Worm (Caenorhabditis elegans) whole organism, L3 larva: ENCODE data around the gene F35C11.3.

Experiments used
- ZK546.5 ChIP-seq: sonication (generic microtip); optimal IDR thresholded peaks from 2 replicates; lab custom pipeline; 2017; ENCODE audit warnings: missing biosample characterization, missing genetic modification characterization
- ama-1 ChIP-seq: fragments of 150-350 bp; optimal IDR thresholded peaks from 2 replicates; lab custom pipeline; 2018
- ceh-16 ChIP-seq: sonication (generic microtip); optimal IDR thresholded peaks from 2 replicates; lab custom pipeline; 2017; ENCODE audit warnings: missing biosample characterization, missing genetic modification characterization
- ceh-28 ChIP-seq: fragments of 150-350 bp; optimal IDR thresholded peaks from 2 replicates; lab custom pipeline; 2014; ENCODE audit warnings: missing biosample characterization, missing genetic modification reagents, missing genetic modification characterization
- egl-27 ChIP-seq: sonication (generic microtip); optimal IDR thresholded peaks from 4 replicates; lab custom pipeline; 2017; ENCODE audit warnings: missing biosample characterization, missing genetic modification reagents, missing genetic modification characterization
- egl-5 ChIP-seq: fragments of 150-350 bp; optimal IDR thresholded peaks from 2 replicates; lab custom pipeline; 2017; ENCODE audit warnings: missing biosample characterization, missing genetic modification reagents, missing genetic modification characterization, inconsistent platforms
- elt-1 ChIP-seq: fragments of 150-350 bp; optimal IDR thresholded peaks from 2 replicates; lab custom pipeline; 2014; ENCODE audit warnings: missing biosample characterization, missing genetic modification characterization
- elt-2 ChIP-seq: sonication (generic microtip); optimal IDR thresholded peaks from 2 replicates; lab custom pipeline; 2016; ENCODE audit warnings: missing genetic modification reagents, mild to moderate bottlenecking, missing genetic modification characterization, missing compliant biosample characterization
- elt-3 ChIP-seq, 3 experiments: fragments of 150-350 bp in 1 of 3; sonication (generic microtip) in 2 of 3; optimal IDR thresholded peaks; 2 replicates in 2 of 3; 4 replicates in 1 of 3; lab custom pipeline; 2014 to 2017; ENCODE audit warnings: missing biosample characterization in 3 of 3, missing genetic modification characterization in 3 of 3
- eor-1 ChIP-seq, 2 experiments: fragments of 150-350 bp; optimal IDR thresholded peaks; 2 replicates each; lab custom pipeline; 2014 to 2018; ENCODE audit warnings: missing biosample characterization in 2 of 2, missing genetic modification characterization in 2 of 2
- fkh-10 ChIP-seq: sonication (generic microtip); optimal IDR thresholded peaks from 2 replicates; lab custom pipeline; 2017; ENCODE audit warnings: missing biosample characterization, missing genetic modification reagents, missing genetic modification characterization
- fos-1 ChIP-seq: fragments of 150-350 bp; optimal IDR thresholded peaks from 2 replicates; lab custom pipeline; 2014; ENCODE audit warnings: missing biosample characterization, missing genetic modification characterization
- hmg-11 ChIP-seq: sonication (generic microtip); optimal IDR thresholded peaks from 2 replicates; lab custom pipeline; 2016; ENCODE audit warnings: missing genetic modification characterization, missing compliant biosample characterization
- jun-1 ChIP-seq: fragments of 150-350 bp; optimal IDR thresholded peaks from 2 replicates; lab custom pipeline; 2014; ENCODE audit warnings: missing biosample characterization, missing genetic modification reagents, missing genetic modification characterization
- lin-15B ChIP-seq: fragments of 150-350 bp; optimal IDR thresholded peaks from 2 replicates; lab custom pipeline; 2014; ENCODE audit warnings: missing biosample characterization, missing genetic modification characterization
- lin-39 ChIP-seq: fragments of 150-350 bp; optimal IDR thresholded peaks from 2 replicates; lab custom pipeline; 2018; ENCODE audit warnings: missing biosample characterization, missing genetic modification reagents, missing genetic modification characterization
- mml-1 ChIP-seq: fragments of 150-350 bp; sonication (generic microtip); optimal IDR thresholded peaks from 3 replicates; lab custom pipeline; 2014; ENCODE audit warnings: missing biosample characterization, missing genetic modification characterization
- nfya-1 ChIP-seq: sonication (generic microtip); optimal IDR thresholded peaks from 2 replicates; lab custom pipeline; 2017; ENCODE audit warnings: missing genetic modification characterization, mild to moderate bottlenecking, missing compliant biosample characterization, antibody characterized with exemption, moderate library complexity; ENCODE audit not compliant: insufficient read depth
- nhr-11 ChIP-seq: fragments of 150-350 bp; optimal IDR thresholded peaks from 2 replicates; lab custom pipeline; 2014; ENCODE audit warnings: missing biosample characterization, missing genetic modification characterization
- nhr-12 ChIP-seq: fragments of 150-350 bp; optimal IDR thresholded peaks from 2 replicates; lab custom pipeline; 2014; ENCODE audit warnings: missing biosample characterization, missing genetic modification characterization
- nhr-23 ChIP-seq: fragments of 150-350 bp; optimal IDR thresholded peaks from 2 replicates; lab custom pipeline; 2014; ENCODE audit warnings: missing biosample characterization, missing genetic modification reagents, missing genetic modification characterization
- nhr-237 ChIP-seq: fragments of 150-350 bp; optimal IDR thresholded peaks from 2 replicates; lab custom pipeline; 2014; ENCODE audit warnings: missing biosample characterization, missing genetic modification characterization
- nhr-25 ChIP-seq: sonication (generic microtip); optimal IDR thresholded peaks from 2 replicates; lab custom pipeline; 2017; ENCODE audit warnings: missing biosample characterization, missing genetic modification characterization
- nhr-28 ChIP-seq: fragments of 150-350 bp; optimal IDR thresholded peaks from 2 replicates; lab custom pipeline; 2014; ENCODE audit warnings: missing biosample characterization, missing genetic modification characterization
- nhr-43 ChIP-seq: sonication (generic microtip); optimal IDR thresholded peaks from 2 replicates; lab custom pipeline; 2016; ENCODE audit warnings: mild to moderate bottlenecking, missing genetic modification characterization, missing compliant biosample characterization; ENCODE audit not compliant: poor library complexity, severe bottlenecking
- nhr-76 ChIP-seq: fragments of 150-350 bp; sonication (generic microtip); optimal IDR thresholded peaks from 5 replicates; lab custom pipeline; 2014; ENCODE audit warnings: missing biosample characterization, missing genetic modification characterization
- nhr-77 ChIP-seq: fragments of 150-350 bp; optimal IDR thresholded peaks from 2 replicates; lab custom pipeline; 2014; ENCODE audit warnings: missing biosample characterization, missing genetic modification characterization
- pqm-1 ChIP-seq: fragments of 150-350 bp; optimal IDR thresholded peaks from 2 replicates; lab custom pipeline; 2017; ENCODE audit warnings: missing biosample characterization, missing genetic modification characterization, inconsistent platforms
- skn-1 ChIP-seq: fragments of 150-350 bp; optimal IDR thresholded peaks from 2 replicates; lab custom pipeline; 2014; ENCODE audit warnings: missing biosample characterization, missing genetic modification characterization
- snpc-4 ChIP-seq: fragments of 150-350 bp; optimal IDR thresholded peaks from 2 replicates; lab custom pipeline; 2014; ENCODE audit warnings: missing biosample characterization, missing genetic modification characterization
- unc-39 ChIP-seq: sonication (generic microtip); optimal IDR thresholded peaks from 4 replicates; lab custom pipeline; 2017; ENCODE audit warnings: missing biosample characterization, missing genetic modification characterization
- unc-62 ChIP-seq: fragments of 150-350 bp; sonication (generic microtip); optimal IDR thresholded peaks from 4 replicates; lab custom pipeline; 2014; ENCODE audit warnings: missing biosample characterization, missing genetic modification reagents, missing genetic modification characterization
- zag-1 ChIP-seq: fragments of 150-350 bp; optimal IDR thresholded peaks from 2 replicates; lab custom pipeline; 2014; ENCODE audit warnings: missing biosample characterization, missing genetic modification characterization
- ztf-11 ChIP-seq: fragments of 150-350 bp; optimal IDR thresholded peaks from 2 replicates; lab custom pipeline; 2014; ENCODE audit warnings: missing biosample characterization, missing genetic modification characterization
- ztf-4 ChIP-seq: fragments of 150-350 bp; optimal IDR thresholded peaks from 2 replicates; lab custom pipeline; 2014; ENCODE audit warnings: missing biosample characterization, missing genetic modification characterization

Gene F35C11.3

DNA sequence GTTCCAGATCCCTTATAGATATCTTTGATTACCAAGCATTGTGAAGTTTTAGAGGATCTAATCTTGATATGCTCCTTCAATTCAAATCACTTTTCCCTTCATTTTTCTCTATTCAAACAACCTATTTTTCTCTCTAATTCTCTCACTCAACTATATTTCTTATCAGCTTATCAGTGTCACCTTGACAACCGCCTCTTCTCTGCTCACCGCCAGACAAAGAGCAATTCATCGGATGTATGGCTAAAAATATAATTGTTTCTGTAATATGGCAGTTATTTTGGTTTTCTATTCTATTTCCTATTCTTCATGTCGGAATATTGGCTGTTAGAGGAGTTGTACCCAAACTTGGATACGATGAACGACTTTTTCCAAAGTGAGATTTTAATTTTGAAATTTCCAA is 3.1 kb downstream of the F35C11.3 start:
- TF ChIP-seq ztf-11 (tag; lab: Kevin White, UChicago) (no peak), nhr-12 (tag; lab: Kevin White, UChicago) (no peak), eor-1 (tag; optimal IDR thresholded peaks at IDR 0.05; lab: Kevin White, UChicago) (no peak), elt-2 (peak; percentile 53), egl-5 (tag; lab: Kevin White, UChicago) (no peak)

DNA sequence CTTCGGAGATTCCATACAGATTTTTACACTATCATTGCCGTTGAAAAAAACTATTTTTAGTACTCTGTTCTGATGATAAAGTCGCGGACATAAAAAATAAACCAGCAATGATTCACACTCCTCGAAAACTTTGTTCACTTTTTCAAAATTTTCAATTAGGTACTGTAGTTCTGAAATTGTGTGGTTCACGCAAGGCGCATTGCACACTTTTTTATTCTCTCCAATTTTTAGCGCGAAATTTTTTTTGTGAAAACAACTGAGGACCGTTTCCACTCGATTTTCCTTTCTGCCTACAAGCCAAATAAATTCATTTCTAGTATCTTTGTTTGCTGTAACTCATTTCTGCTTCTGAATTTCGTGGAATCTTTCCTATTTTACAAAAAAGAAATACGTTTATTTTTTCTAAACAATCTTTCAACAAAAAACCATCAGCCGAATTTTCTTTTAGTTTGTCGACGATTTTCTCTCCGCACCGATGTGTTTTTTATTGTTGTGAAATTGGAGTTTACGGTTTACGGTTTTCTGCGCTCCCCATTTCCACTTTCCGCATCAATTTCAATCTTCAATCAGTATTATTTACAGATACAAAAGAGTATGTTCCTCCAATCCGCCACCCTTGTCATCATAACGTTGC is 6.7 kb downstream of the F35C11.3 start, which contains the start of gene F35C11.5:
Gene F35C11.5 (plus strand): TSS at position 584 of the 634 bp plus-strand sequence.
- TF ChIP-seq lin-39 (no peak), hmg-11 (no peak), skn-1 (tag; lab: Kevin White, UChicago) (no peak), elt-2 (no peak)

ce11 chrII:8256013-8256412 is 9.4 kb downstream of the F35C11.3 start, which contains the start of gene F35C11.7:
F35C11.7 (plus strand) TSS chrII:8256313.
- TF ChIP-seq egl-27 (no peak), nhr-11 (tag; lab: Kevin White, UChicago) (no peak), nhr-77 (tag; lab: Kevin White, UChicago) (no peak), unc-39 (tag; lab: Kevin White, UChicago) (no peak), nhr-237 (tag; lab: Kevin White, UChicago) (no peak), nhr-28 (tag; lab: Kevin White, UChicago) (no peak), zag-1 (no peak), lin-39 (no peak), fkh-10 (GFP tag; lab: Kevin White, UChicago) (no peak), nfya-1 (tag; lab: Kevin White, UChicago) (no peak), nhr-25 (tag; lab: Kevin White, UChicago) (no peak)
- TF ChIP-seq, all 47 proteins: peak for 0

DNA sequence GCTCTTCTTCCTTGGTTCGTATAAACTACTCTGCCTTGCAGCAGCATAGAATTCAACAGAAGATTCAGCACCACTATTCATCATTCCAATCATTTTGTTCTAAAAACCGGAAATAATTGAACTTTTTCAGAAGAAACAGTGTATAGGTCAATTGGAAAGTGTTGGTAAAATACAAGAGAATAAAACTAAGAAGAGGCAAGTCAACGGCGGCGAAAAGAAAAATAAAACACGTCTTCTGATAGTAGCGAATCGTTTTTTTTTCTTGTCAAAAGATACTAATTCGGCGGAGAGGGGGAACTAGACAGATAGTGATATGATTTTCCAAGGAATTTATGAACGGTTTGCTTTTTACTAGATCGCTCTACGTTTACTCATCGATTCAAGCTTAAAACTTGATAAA is 12.5 kb downstream of the F35C11.3 start, which contains the start of gene F35C11.6:
Gene F35C11.6 (minus strand): TSS at position 101 of the 400 bp plus-strand sequence.
- TF ChIP-seq skn-1 (tag; lab: Kevin White, UChicago) (no peak), elt-2 (no peak), elt-1 (tag; lab: Kevin White, UChicago) (no peak), lin-15B (no peak), nhr-28 (tag; lab: Kevin White, UChicago) (no peak), elt-3 (tag; optimal IDR thresholded peaks at IDR 0.05; lab: Kevin White, UChicago) (no peak), ZK546.5 (tag; lab: Kevin White, UChicago) (no peak), egl-27 (no peak), fos-1 (tag; lab: Kevin White, UChicago) (no peak)

- no peak for TF ChIP-seq nhr-76 (tag; lab: Kevin White, UChicago)
- TF ChIP-seq ceh-16, result no peak
- TF ChIP-seq nhr-23 (tag; lab: Kevin White, UChicago), result peak; percentile 33
- TF ChIP-seq nhr-237 (tag; lab: Kevin White, UChicago), result no peak
- TF ChIP-seq ztf-4 (tag; lab: Kevin White, UChicago), result no peak
- no peak for TF ChIP-seq egl-27
- no peak for TF ChIP-seq jun-1 (tag; lab: Kevin White, UChicago)
- TF ChIP-seq nhr-25 (tag; lab: Kevin White, UChicago), result peak; percentile 26
Measured at ce11 chrII:8259674-8260073, 13.1 kb downstream of the F35C11.3 start.

- TF ChIP-seq elt-2, result no peak
- peak; percentile 16 for TF ChIP-seq nhr-25 (tag; lab: Kevin White, UChicago)
- no peak for TF ChIP-seq mml-1 (tag; lab: Kevin White, UChicago)
- TF ChIP-seq nhr-23 (tag; lab: Kevin White, UChicago), result peak; percentile 51
- no peak for TF ChIP-seq fos-1 (tag; lab: Kevin White, UChicago)
- TF ChIP-seq snpc-4 (tag; lab: Kevin White, UChicago), result no peak
- TF ChIP-seq pqm-1 (tag; lab: Kevin White, UChicago), result no peak
- TF ChIP-seq nhr-12 (tag; lab: Kevin White, UChicago), result no peak
- no peak for TF ChIP-seq ama-1 (lab: Kevin White, UChicago)
- TF ChIP-seq ceh-28, result no peak
- no peak for TF ChIP-seq unc-62 (GFP tag; lab: Kevin White, UChicago)
- peak; percentile 27 for TF ChIP-seq nhr-43 (tag; lab: Kevin White, UChicago)
- no peak for TF ChIP-seq fkh-10 (GFP tag; lab: Kevin White, UChicago)
Measured at ce11 chrII:8263562-8263961, 17.0 kb downstream of the F35C11.3 start.
